Worm (Caenorhabditis elegans) whole organism, young adult: ENCODE results near the gene C04A2.15.

Experiments
- F22D6.2 ChIP-seq: sonication (generic microtip); optimal IDR thresholded peaks from 2 replicates; lab custom pipeline; 2016; ENCODE audit warnings: mild to moderate bottlenecking, missing genetic modification characterization, missing compliant biosample characterization
- F55B11.4 ChIP-seq: sonication (generic microtip); optimal IDR thresholded peaks from 2 replicates; lab custom pipeline; 2016; ENCODE audit warnings: missing compliant biosample characterization, missing genetic modification characterization, borderline replicate concordance; ENCODE audit not compliant: insufficient read depth
- atf-7 ChIP-seq: sonication (generic microtip); optimal IDR thresholded peaks from 2 replicates; lab custom pipeline; 2017; ENCODE audit warnings: mild to moderate bottlenecking, missing genetic modification characterization, missing compliant biosample characterization
- fkh-3 ChIP-seq: sonication (generic microtip); optimal IDR thresholded peaks from 2 replicates; lab custom pipeline; 2016; ENCODE audit warnings: mild to moderate bottlenecking, missing genetic modification characterization, missing compliant biosample characterization
- him-1 ChIP-seq: sonication (generic microtip); optimal IDR thresholded peaks from 2 replicates; lab custom pipeline; 2016; ENCODE audit warnings: missing genotype, missing genetic modification reagents, missing genetic modification characterization, missing compliant biosample characterization
- hmg-20 ChIP-seq: fragments of 200-800 bp; sonication (Bioruptor generic); IDR thresholded peaks from 2 replicates; pipeline ENCODE4 v1.3.6; 2022; ENCODE audit warnings: missing genetic modification reagents, missing genetic modification characterization, missing compliant biosample characterization
- let-607 ChIP-seq, 2 experiments: fragments of 200-800 bp in 1 of 2; sonication (Bioruptor generic) in 1 of 2; sonication (generic microtip) in 1 of 2; optimal IDR thresholded peaks; 2 replicates each; lab custom pipeline; 2016 to 2018; ENCODE audit warnings: mild to moderate bottlenecking in 2 of 2, missing compliant biosample characterization in 2 of 2, missing genetic modification characterization in 2 of 2, moderate library complexity in 2 of 2, missing genotype in 1 of 2
- lir-1 ChIP-seq: fragments of 200-800 bp; sonication (Bioruptor generic); conservative IDR thresholded peaks from 2 replicates; pipeline ENCODE4 v1.3.6; 2022; ENCODE audit warnings: missing genetic modification reagents, missing genetic modification characterization, missing compliant biosample characterization
- snpc-3.4 ChIP-seq: sonication (generic microtip); optimal IDR thresholded peaks from 2 replicates; lab custom pipeline; 2017; ENCODE audit warnings: missing genetic modification characterization, mild to moderate bottlenecking, missing compliant biosample characterization, antibody characterized with exemption, moderate library complexity, missing genotype, missing genetic modification reagents
- somi-1 ChIP-seq: fragments of 200-800 bp; sonication (Bioruptor generic); optimal IDR thresholded peaks from 2 replicates; lab custom pipeline; 2018; ENCODE audit warnings: mild to moderate bottlenecking, missing genetic modification characterization, missing compliant biosample characterization
- tbx-9 ChIP-seq: sonication (generic microtip); optimal IDR thresholded peaks from 2 replicates; lab custom pipeline; 2016; ENCODE audit warnings: borderline replicate concordance, missing genetic modification characterization, inconsistent platforms, missing compliant biosample characterization
- unc-130 ChIP-seq: sonication (generic microtip); optimal IDR thresholded peaks from 2 replicates; lab custom pipeline; 2016; ENCODE audit warnings: missing genetic modification reagents, missing genetic modification characterization, missing compliant biosample characterization

- TF ChIP-seq hmg-20 = no peak
- no peak for TF ChIP-seq F22D6.2 (tag; lab: Kevin White, UChicago)
- TF ChIP-seq unc-130 (GFP tag; lab: Kevin White, UChicago) = no peak
- TF ChIP-seq him-1 (tag; lab: Kevin White, UChicago) = no peak
- no peak for TF ChIP-seq lir-1 (GFP tag; lab: Robert Waterston, UW)
- TF ChIP-seq tbx-9 (tag; lab: Kevin White, UChicago) = no peak
- no peak for TF ChIP-seq somi-1 (GFP tag; lab: Kevin White, UChicago)
- TF ChIP-seq fkh-3 = no peak
- TF ChIP-seq let-607 (tag; optimal IDR thresholded peaks at IDR 0.05; lab: Kevin White, UChicago) = no peak
- TF ChIP-seq atf-7 (tag; lab: Kevin White, UChicago) = no peak
- TF ChIP-seq F55B11.4 (tag; lab: Kevin White, UChicago) = no peak
- no peak for TF ChIP-seq snpc-3.4 (tag; lab: Kevin White, UChicago)
These were observed 26.3 kb upstream of the C04A2.15 start for ce11 chrII:6825732-6826131.
